Worm (Caenorhabditis elegans): Measurements from ENCODE around the gene klo-2.

ce11 chrIII:2478605-2479004 is 32.6 kb downstream of the klo-2 start:
- no peak for TF ChIP-seq mml-1 (tag; optimal IDR thresholded peaks at IDR 0.05)
- no peak for TF ChIP-seq nhr-237 (tag; optimal IDR thresholded peaks at IDR 0.05)
- no peak for TF ChIP-seq unc-62 (GFP tag; optimal IDR thresholded peaks at IDR 0.05)
- no peak for TF ChIP-seq ztf-11 (tag; optimal IDR thresholded peaks at IDR 0.05)
- no peak for TF ChIP-seq elt-2 (tag; optimal IDR thresholded peaks at IDR 0.05)
- no peak for TF ChIP-seq ama-1 (optimal IDR thresholded peaks at IDR 0.05)
- peak; percentile 97 for TF ChIP-seq ceh-28 (tag; optimal IDR thresholded peaks at IDR 0.05)
- no peak for TF ChIP-seq zag-1 (tag; optimal IDR thresholded peaks at IDR 0.05)
